Fruit fly (Drosophila melanogaster): ENCODE results near the gene Ir64a.

Gene Ir64a

dm6 chr3L:5382721-5383120 is at the start of gene Ir64a:
Gene Ir64a, minus strand, starts transcription at chr3L:5382821.
- no peak for TF ChIP-seq usp (GFP tag; optimal IDR thresholded peaks at IDR 0.05)
- no peak for TF ChIP-seq CG8478 (optimal IDR thresholded peaks at IDR 0.05)
- TF ChIP-seq psq (optimal IDR thresholded peaks at IDR 0.05) = no peak
- TF ChIP-seq Dll (optimal IDR thresholded peaks at IDR 0.05) = no peak
- TF ChIP-seq EcR (GFP tag; optimal IDR thresholded peaks at IDR 0.05) = no peak
- no peak for TF ChIP-seq pan (optimal IDR thresholded peaks at IDR 0.05)

DNA sequence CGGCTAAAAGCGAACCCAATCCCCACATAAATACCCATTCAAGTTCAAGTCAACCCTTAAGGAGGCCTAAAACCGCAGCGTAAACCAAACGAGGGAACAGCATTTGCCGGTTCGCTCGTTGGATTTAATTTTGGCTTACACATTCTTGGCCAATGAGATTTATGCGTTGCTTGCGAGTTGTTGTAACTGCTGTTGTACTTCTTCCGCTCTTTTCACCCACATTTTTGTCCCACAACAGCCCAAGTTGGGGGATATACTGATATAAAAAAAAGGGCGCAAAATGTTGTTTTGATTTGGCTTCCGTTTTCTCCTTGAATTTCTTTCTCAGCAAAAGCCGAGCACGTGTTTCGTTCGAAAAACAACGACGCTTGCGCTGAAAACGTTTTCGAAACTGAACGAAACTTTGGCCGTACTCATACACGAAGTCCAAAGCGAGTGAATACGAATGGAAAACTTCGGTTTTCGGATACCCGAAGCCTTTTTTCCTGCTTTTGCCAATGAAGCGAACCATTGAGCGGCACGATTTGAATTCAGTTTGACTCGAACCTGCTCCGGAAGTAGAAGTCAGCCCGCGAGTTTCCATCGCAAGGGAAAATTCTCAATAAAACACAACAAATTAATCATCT is 41.1 kb upstream of the Ir64a start, which contains the start of gene DIP-delta:
Gene DIP-delta (plus strand): TSS at position 533 of the 626 bp plus-strand sequence.
- TF ChIP-seq pan (optimal IDR thresholded peaks at IDR 0.05) (no peak), psq (optimal IDR thresholded peaks at IDR 0.05) (no peak), EcR (GFP tag; optimal IDR thresholded peaks at IDR 0.05) (no peak), Dll (optimal IDR thresholded peaks at IDR 0.05) (no peak), CG8478 (optimal IDR thresholded peaks at IDR 0.05) (no peak), usp (GFP tag; optimal IDR thresholded peaks at IDR 0.05) (no peak)

DNA sequence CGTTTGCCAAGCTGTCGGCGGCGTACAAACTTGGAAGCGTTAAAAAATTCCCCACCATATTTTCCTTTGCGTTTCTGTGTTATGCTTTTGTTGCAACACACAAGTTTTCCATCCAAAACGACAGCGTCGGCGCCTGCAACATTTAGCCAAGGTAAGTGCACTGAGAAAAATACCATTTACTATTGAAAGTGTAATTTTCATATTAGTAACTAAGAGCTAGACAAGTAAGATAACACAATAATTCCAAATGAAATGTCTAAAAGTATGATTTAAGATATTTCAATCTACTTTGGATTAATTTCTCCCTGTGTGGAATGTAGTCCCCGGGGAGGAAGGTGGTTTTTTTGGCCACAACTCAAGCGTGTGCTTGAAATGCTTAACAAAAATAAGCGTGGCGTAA is 3.1 kb upstream of the Ir64a start:
- TF ChIP-seq psq (optimal IDR thresholded peaks at IDR 0.05) (no peak), EcR (GFP tag; optimal IDR thresholded peaks at IDR 0.05) (no peak), Dll (optimal IDR thresholded peaks at IDR 0.05) (no peak), CG8478 (optimal IDR thresholded peaks at IDR 0.05) (no peak), usp (GFP tag; optimal IDR thresholded peaks at IDR 0.05) (no peak), pan (optimal IDR thresholded peaks at IDR 0.05) (no peak)

dm6 chr3L:5372052-5372451 is 10.6 kb downstream of the Ir64a start:
- TF ChIP-seq usp (GFP tag; optimal IDR thresholded peaks at IDR 0.05) = no peak
- TF ChIP-seq Dll (optimal IDR thresholded peaks at IDR 0.05) = no peak
- no peak for TF ChIP-seq EcR (GFP tag; optimal IDR thresholded peaks at IDR 0.05)
- TF ChIP-seq CG8478 (optimal IDR thresholded peaks at IDR 0.05) = no peak
- TF ChIP-seq pan (optimal IDR thresholded peaks at IDR 0.05) = no peak
- TF ChIP-seq psq (optimal IDR thresholded peaks at IDR 0.05) = no peak

DNA sequence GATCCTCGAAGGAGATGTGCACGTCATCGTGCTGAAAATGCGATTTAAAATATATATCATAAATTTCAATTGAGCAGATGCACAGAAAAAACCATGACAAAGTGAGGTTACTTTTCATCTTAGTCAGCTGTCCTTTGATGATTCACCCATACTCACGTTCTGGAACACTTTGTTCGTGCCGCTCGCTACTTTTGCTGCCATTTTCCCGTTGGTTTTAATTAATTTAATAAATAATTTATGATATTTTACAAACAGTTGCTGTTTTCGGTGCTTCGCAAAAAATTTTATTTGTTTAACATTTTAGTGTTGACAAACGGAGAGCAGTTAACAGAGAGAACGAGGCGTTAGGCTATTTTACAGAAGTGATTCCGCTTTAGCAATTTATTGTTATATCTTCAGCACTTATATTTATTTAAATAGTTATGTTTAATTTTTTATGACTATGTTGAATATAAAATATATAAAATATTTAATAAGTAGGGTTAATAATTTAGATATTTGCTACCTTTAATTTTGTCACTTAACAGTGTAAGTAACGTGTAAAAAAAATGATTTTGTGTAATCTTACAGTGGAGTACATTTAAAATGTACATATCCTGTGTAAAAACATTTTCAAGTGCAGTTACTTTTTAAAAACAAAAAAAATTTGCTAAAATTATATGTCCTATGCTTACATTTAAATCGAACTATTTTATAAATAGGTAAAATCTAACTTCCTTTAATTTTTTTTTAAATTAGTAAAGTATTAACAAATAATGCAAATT is 14.7 kb downstream of the Ir64a start, which contains the start of gene Pfdn4:
Gene Pfdn4 (minus strand): TSS at position 265 of the 764 bp plus-strand sequence.
- TF ChIP-seq usp (GFP tag; optimal IDR thresholded peaks at IDR 0.05) (no peak), EcR (GFP tag; optimal IDR thresholded peaks at IDR 0.05) (no peak), CG8478 (optimal IDR thresholded peaks at IDR 0.05) (no peak), psq (optimal IDR thresholded peaks at IDR 0.05) (no peak), pan (optimal IDR thresholded peaks at IDR 0.05) (no peak), Dll (optimal IDR thresholded peaks at IDR 0.05) (no peak)

DNA sequence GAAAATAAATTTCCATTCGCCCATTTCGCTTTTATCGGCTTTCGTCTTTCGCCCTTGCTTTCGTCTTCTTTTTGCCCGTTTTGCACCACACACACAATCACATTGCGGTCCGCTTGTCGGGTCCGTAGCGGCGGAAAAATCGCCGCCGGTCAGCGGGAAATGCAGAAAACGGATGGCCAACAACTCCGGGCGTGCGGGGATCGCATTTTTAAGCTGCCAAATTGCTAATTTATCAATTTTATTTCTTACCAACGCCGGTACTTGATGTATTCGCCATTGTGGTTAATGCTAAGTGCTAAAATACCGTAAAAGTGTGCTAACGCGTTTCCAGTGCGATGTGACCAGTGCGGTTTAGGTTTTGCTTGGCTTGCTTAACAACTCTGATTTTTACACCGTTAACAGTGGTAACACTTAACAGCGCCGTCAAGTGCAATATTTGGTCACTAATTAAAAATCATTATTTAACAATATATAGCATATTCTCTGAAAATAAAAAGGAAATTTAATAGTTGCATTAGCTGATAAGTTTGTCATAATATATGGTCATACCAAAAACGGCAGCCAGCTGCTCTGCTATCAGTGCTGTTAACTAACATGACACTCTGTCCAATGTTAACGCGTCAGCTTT is 16.6 kb downstream of the Ir64a start, which contains the start of the genes Uev1A and Membrin:
Gene Uev1A (minus strand): TSS at position 346 of the 628 bp plus-strand sequence.
Gene Membrin (plus strand): TSS at position 576 of the 628 bp plus-strand sequence.
- TF ChIP-seq Dll (optimal IDR thresholded peaks at IDR 0.05) = no peak
- TF ChIP-seq CG8478 (optimal IDR thresholded peaks at IDR 0.05) = no peak
- TF ChIP-seq EcR (GFP tag; optimal IDR thresholded peaks at IDR 0.05) = no peak
- no peak for TF ChIP-seq usp (GFP tag; optimal IDR thresholded peaks at IDR 0.05)
- TF ChIP-seq psq (optimal IDR thresholded peaks at IDR 0.05) = no peak
- TF ChIP-seq pan (optimal IDR thresholded peaks at IDR 0.05) = no peak

DNA sequence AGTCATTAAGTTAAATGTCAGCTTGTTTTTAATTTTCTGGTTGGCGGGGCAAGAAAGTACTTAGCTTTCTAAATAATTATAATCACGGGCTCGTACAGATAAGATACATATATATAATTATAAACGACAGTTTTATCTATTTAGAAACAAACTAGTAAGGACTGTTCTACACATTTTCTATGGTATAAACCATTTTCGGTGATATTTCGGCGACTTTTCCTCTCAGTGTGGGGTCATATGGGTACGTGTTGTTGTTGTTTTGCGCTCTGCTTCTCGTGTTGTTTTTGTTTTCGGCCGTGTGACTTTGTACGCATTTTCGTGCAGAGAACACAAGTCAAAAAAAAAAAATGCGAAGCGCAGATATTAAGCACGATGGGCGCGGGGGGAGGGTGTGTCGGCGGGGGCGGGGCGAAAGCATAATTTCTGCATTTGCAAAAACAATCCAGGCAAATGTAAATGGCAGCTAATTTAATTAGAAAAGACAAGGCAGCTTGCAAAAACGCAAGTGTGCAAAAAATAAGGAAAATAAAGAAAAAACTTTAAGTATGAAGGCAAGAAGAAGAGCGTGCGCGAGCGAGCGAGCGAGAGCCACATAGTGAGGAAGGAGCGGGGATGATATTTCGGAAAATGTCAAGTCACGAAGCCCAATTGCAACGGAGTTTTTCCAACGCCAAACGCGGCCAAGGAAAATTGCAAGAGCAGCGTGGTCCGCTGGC is 17.3 kb downstream of the Ir64a start:
- TF ChIP-seq EcR (GFP tag; optimal IDR thresholded peaks at IDR 0.05) (no peak), usp (GFP tag; optimal IDR thresholded peaks at IDR 0.05) (no peak), pan (optimal IDR thresholded peaks at IDR 0.05) (no peak), Dll (optimal IDR thresholded peaks at IDR 0.05) (no peak), psq (optimal IDR thresholded peaks at IDR 0.05) (no peak), CG8478 (optimal IDR thresholded peaks at IDR 0.05) (no peak)

- no peak for TF ChIP-seq pan (optimal IDR thresholded peaks at IDR 0.05)
- no peak for TF ChIP-seq EcR (GFP tag; optimal IDR thresholded peaks at IDR 0.05)
- no peak for TF ChIP-seq Dll (optimal IDR thresholded peaks at IDR 0.05)
- TF ChIP-seq psq (optimal IDR thresholded peaks at IDR 0.05) = no peak
- no peak for TF ChIP-seq CG8478 (optimal IDR thresholded peaks at IDR 0.05)
- TF ChIP-seq usp (GFP tag; optimal IDR thresholded peaks at IDR 0.05) = no peak
Measured at dm6 chr3L:5360039-5360988, 22.3 kb downstream of the Ir64a start, which contains the start of gene Cyt-c1. Gene Cyt-c1, plus strand, starts transcription at chr3L:5360211.

- no peak for TF ChIP-seq psq (optimal IDR thresholded peaks at IDR 0.05)
- no peak for TF ChIP-seq pan (optimal IDR thresholded peaks at IDR 0.05)
- TF ChIP-seq CG8478 (optimal IDR thresholded peaks at IDR 0.05) = no peak
- TF ChIP-seq usp (GFP tag; optimal IDR thresholded peaks at IDR 0.05) = no peak
- TF ChIP-seq EcR (GFP tag; optimal IDR thresholded peaks at IDR 0.05) = no peak
- TF ChIP-seq Dll (optimal IDR thresholded peaks at IDR 0.05) = no peak
Measured at dm6 chr3L:5359208-5360003, 23.2 kb downstream of the Ir64a start, which contains the start of gene Klp64D. Gene Klp64D, minus strand, starts transcription at chr3L:5359392.
